Worm (Caenorhabditis elegans) whole organism, L1 larva: ENCODE results near the gene str-57.

Source experiments
- C04F5.9 ChIP-seq: sonication (generic microtip); optimal IDR thresholded peaks from 2 replicates; lab custom pipeline; 2016; ENCODE audit warnings: missing genetic modification characterization, missing compliant biosample characterization
- alr-1 ChIP-seq: fragments of 200-800 bp; sonication (Bioruptor generic); optimal IDR thresholded peaks from 2 replicates; lab custom pipeline; 2018; ENCODE audit warnings: borderline replicate concordance, mild to moderate bottlenecking, missing genetic modification characterization, missing compliant biosample characterization
- ama-1 ChIP-seq: fragments of 150-350 bp; optimal IDR thresholded peaks from 2 replicates; lab custom pipeline; 2014
- blmp-1 ChIP-seq: fragments of 150-350 bp; optimal IDR thresholded peaks from 2 replicates; lab custom pipeline; 2014; ENCODE audit warnings: missing biosample characterization, missing genetic modification characterization
- ceh-63 ChIP-seq: fragments of 200-800 bp; sonication (Bioruptor generic); optimal IDR thresholded peaks from 2 replicates; lab custom pipeline; 2018; ENCODE audit warnings: mild to moderate bottlenecking, missing genetic modification characterization, missing compliant biosample characterization
- ceh-88 ChIP-seq: fragments of 200-800 bp; sonication (Bioruptor generic); IDR thresholded peaks from 2 replicates; pipeline ENCODE4 v1.3.6; 2022; ENCODE audit warnings: missing genetic modification characterization, missing compliant biosample characterization
- efl-1 ChIP-seq, 4 experiments: fragments of 150-350 bp; optimal IDR thresholded peaks in 3 of 4; peaks in 1 of 4; 1 replicate in 1 of 4; 2 replicates in 3 of 4; lab custom pipeline; 2014; ENCODE audit warnings: missing biosample characterization in 2 of 4, missing genetic modification characterization in 2 of 4, missing genetic modification reagents in 2 of 4
- efl-3 ChIP-seq: fragments of 200-800 bp; sonication (Bioruptor generic); optimal IDR thresholded peaks from 2 replicates; lab custom pipeline; 2018; ENCODE audit warnings: mild to moderate bottlenecking, missing genetic modification characterization, missing compliant biosample characterization
- egl-27 ChIP-seq, 2 experiments: fragments of 150-350 bp in 1 of 2; sonication (generic microtip); optimal IDR thresholded peaks; 3 replicates each; lab custom pipeline; 2017 to 2018; ENCODE audit warnings: missing biosample characterization in 2 of 2, missing genetic modification characterization in 2 of 2, missing genetic modification reagents in 2 of 2
- elt-2 ChIP-seq: sonication (generic microtip); optimal IDR thresholded peaks from 2 replicates; lab custom pipeline; 2016; ENCODE audit warnings: missing genetic modification characterization, mild to moderate bottlenecking, inconsistent platforms, missing compliant biosample characterization, missing genetic modification reagents
- fkh-4 ChIP-seq: sonication (generic microtip); optimal IDR thresholded peaks from 2 replicates; lab custom pipeline; 2016; ENCODE audit warnings: missing compliant biosample characterization, missing genetic modification characterization, borderline replicate concordance
- grh-1 ChIP-seq: fragments of 200-800 bp; sonication (Bioruptor generic); IDR thresholded peaks from 2 replicates; pipeline ENCODE4 v1.3.6; 2022; ENCODE audit warnings: missing genetic modification reagents, missing genetic modification characterization, missing compliant biosample characterization
- hlh-4 ChIP-seq: sonication (generic microtip); optimal IDR thresholded peaks from 2 replicates; lab custom pipeline; 2016; ENCODE audit warnings: mild to moderate bottlenecking, missing genetic modification characterization, missing compliant biosample characterization
- hpl-2 ChIP-seq: fragments of 150-350 bp; optimal IDR thresholded peaks from 2 replicates; lab custom pipeline; 2014; ENCODE audit warnings: missing biosample characterization, missing genetic modification reagents, missing genetic modification characterization
- irx-1 ChIP-seq: sonication (generic microtip); optimal IDR thresholded peaks from 2 replicates; lab custom pipeline; 2016; ENCODE audit warnings: missing genetic modification characterization, missing compliant biosample characterization
- isw-1 ChIP-seq: fragments of 200-800 bp; sonication (Bioruptor generic); IDR thresholded peaks from 2 replicates; pipeline ENCODE4 v1.3.6; 2022; ENCODE audit warnings: missing genetic modification characterization, missing compliant biosample characterization
- jun-1 ChIP-seq: fragments of 150-350 bp; optimal IDR thresholded peaks from 2 replicates; lab custom pipeline; 2014; ENCODE audit warnings: missing biosample characterization, missing genetic modification reagents, missing genetic modification characterization
- lin-15B ChIP-seq: fragments of 150-350 bp; sonication (generic microtip); optimal IDR thresholded peaks from 3 replicates; lab custom pipeline; 2014; ENCODE audit warnings: missing biosample characterization, missing genetic modification characterization
- lsy-2 ChIP-seq, 2 experiments: fragments of 150-350 bp; optimal IDR thresholded peaks; 2 replicates each; lab custom pipeline; 2014; ENCODE audit warnings: missing biosample characterization in 2 of 2, missing genetic modification characterization in 2 of 2
- mab-9 ChIP-seq: fragments of 200-800 bp; sonication (Bioruptor generic); IDR thresholded peaks from 2 replicates; pipeline ENCODE4 v1.3.6; 2022; ENCODE audit warnings: missing genetic modification reagents, missing genetic modification characterization, missing compliant biosample characterization
- mdl-1 ChIP-seq, 2 experiments: fragments of 150-350 bp; optimal IDR thresholded peaks; 2 replicates each; lab custom pipeline; 2014 to 2017; ENCODE audit warnings: missing biosample characterization in 2 of 2, missing genetic modification characterization in 2 of 2, inconsistent platforms in 1 of 2
- mep-1 ChIP-seq: fragments of 150-350 bp; optimal IDR thresholded peaks from 2 replicates; lab custom pipeline; 2014; ENCODE audit warnings: missing biosample characterization, missing genetic modification characterization
- nhr-11 ChIP-seq: fragments of 150-350 bp; optimal IDR thresholded peaks from 2 replicates; lab custom pipeline; 2014; ENCODE audit warnings: missing biosample characterization, missing genetic modification characterization
- nhr-19 ChIP-seq: fragments of 200-800 bp; sonication (Bioruptor generic); conservative IDR thresholded peaks from 2 replicates; pipeline ENCODE4 v1.3.6; 2022; ENCODE audit warnings: missing genetic modification characterization, missing compliant biosample characterization
- nhr-20 ChIP-seq: sonication (generic microtip); optimal IDR thresholded peaks from 2 replicates; lab custom pipeline; 2016; ENCODE audit warnings: mild to moderate bottlenecking, missing genetic modification characterization, missing compliant biosample characterization
- nhr-71 ChIP-seq: sonication (generic microtip); optimal IDR thresholded peaks from 2 replicates; lab custom pipeline; 2016; ENCODE audit warnings: mild to moderate bottlenecking, missing genetic modification characterization, moderate library complexity, missing compliant biosample characterization
- nhr-77 ChIP-seq: fragments of 150-350 bp; optimal IDR thresholded peaks from 2 replicates; lab custom pipeline; 2014; ENCODE audit warnings: missing biosample characterization, missing genetic modification characterization
- nhr-85 ChIP-seq: sonication (generic microtip); peaks from one replicate; lab custom pipeline; 2016; ENCODE audit warnings: missing genetic modification characterization, inconsistent platforms, missing compliant biosample characterization
- pag-3 ChIP-seq: sonication (generic microtip); optimal IDR thresholded peaks from 2 replicates; lab custom pipeline; 2017; ENCODE audit warnings: missing genetic modification characterization, mild to moderate bottlenecking, missing compliant biosample characterization, antibody characterized with exemption, borderline replicate concordance; ENCODE audit not compliant: insufficient read depth
- pqm-1 ChIP-seq: sonication (generic microtip); optimal IDR thresholded peaks from 3 replicates; lab custom pipeline; 2017; ENCODE audit warnings: missing biosample characterization, missing genetic modification characterization
- sox-4 ChIP-seq: sonication (generic microtip); optimal IDR thresholded peaks from 2 replicates; lab custom pipeline; 2016; ENCODE audit warnings: missing genetic modification characterization, missing compliant biosample characterization
- sptf-1 ChIP-seq: fragments of 150-350 bp; optimal IDR thresholded peaks from 2 replicates; lab custom pipeline; 2014; ENCODE audit warnings: missing biosample characterization, missing genetic modification characterization
- unc-86 ChIP-seq: sonication (generic microtip); optimal IDR thresholded peaks from 2 replicates; lab custom pipeline; 2016; ENCODE audit warnings: missing genetic modification characterization, missing compliant biosample characterization
- unc-98 ChIP-seq: fragments of 200-800 bp; sonication (Bioruptor generic); IDR thresholded peaks from 2 replicates; pipeline ENCODE4 v1.3.6; 2022; ENCODE audit warnings: missing genetic modification characterization, missing compliant biosample characterization
- zip-4 ChIP-seq: fragments of 200-800 bp; sonication (Bioruptor generic); optimal IDR thresholded peaks from 2 replicates; lab custom pipeline; 2018; ENCODE audit warnings: mild to moderate bottlenecking, missing genetic modification characterization, moderate library complexity, missing compliant biosample characterization
- ztf-4 ChIP-seq: fragments of 150-350 bp; optimal IDR thresholded peaks from 2 replicates; lab custom pipeline; 2014; ENCODE audit warnings: missing biosample characterization, missing genetic modification characterization

The str-57 gene

ce11 chrV:15900564-15900963, 30.1 kb downstream of the str-57 start:
- TF ChIP-seq grh-1 (no peak), efl-1 (optimal IDR thresholded peaks at IDR 0.05; lab: Kevin White, UChicago) (no peak), efl-1 (GFP tag; optimal IDR thresholded peaks at IDR 0.05 in 1 of 2; lab: Kevin White, UChicago) (peak in 1 of 2 experiments; percentile 90)

- TF ChIP-seq elt-2 (tag; lab: Kevin White, UChicago), result peak; percentile 4
These were observed 35.1 kb downstream of the str-57 start, which contains the start of the genes F35E8.1 and F35E8.2 for ce11 chrV:15905530-15905929. Gene F35E8.1 (minus strand): TSS chrV:15905630. Gene F35E8.2 (plus strand): TSS chrV:15905661.

- no peak for TF ChIP-seq pag-3 (tag; lab: Kevin White, UChicago)
- TF ChIP-seq ceh-88 (GFP tag; lab: Robert Waterston, UW), result no peak
- TF ChIP-seq irx-1, result no peak
- TF ChIP-seq sox-4, result no peak
- no peak for TF ChIP-seq ztf-4 (tag; lab: Kevin White, UChicago)
- TF ChIP-seq C04F5.9 (tag; lab: Kevin White, UChicago), result no peak
- TF ChIP-seq zip-4 (GFP tag; lab: Kevin White, UChicago), result no peak
- no peak for TF ChIP-seq nhr-19 (GFP tag; lab: Robert Waterston, UW)
- TF ChIP-seq isw-1 (GFP tag; lab: Robert Waterston, UW), result no peak
- TF ChIP-seq ama-1 (lab: Kevin White, UChicago), result no peak
- no peak for TF ChIP-seq fkh-4 (tag; lab: Kevin White, UChicago)
- no peak for TF ChIP-seq sptf-1 (tag; lab: Kevin White, UChicago)
- no peak for TF ChIP-seq hlh-4 (tag; lab: Kevin White, UChicago)
- no peak for TF ChIP-seq unc-98 (GFP tag; lab: Robert Waterston, UW)
- TF ChIP-seq ceh-63 (GFP tag; lab: Kevin White, UChicago), result no peak
- TF ChIP-seq jun-1 (tag; lab: Kevin White, UChicago), result no peak
- TF ChIP-seq lin-15B (tag; lab: Kevin White, UChicago), result no peak
- TF ChIP-seq egl-27 (tag; optimal IDR thresholded peaks at IDR 0.05; lab: Kevin White, UChicago), result no peak
These were observed 41.4 kb downstream of the str-57 start, which contains the start of gene F35E8.6 for ce11 chrV:15911848-15912247. Gene F35E8.6 (plus strand): TSS chrV:15912148.

- no peak for TF ChIP-seq zip-4 (GFP tag; lab: Kevin White, UChicago)
- no peak for TF ChIP-seq pqm-1 (tag; lab: Kevin White, UChicago)
- TF ChIP-seq efl-3, result no peak
- no peak for TF ChIP-seq mdl-1 (tag; optimal IDR thresholded peaks at IDR 0.05; lab: Kevin White, UChicago)
- TF ChIP-seq ceh-88 (GFP tag; lab: Robert Waterston, UW), result no peak
- TF ChIP-seq hpl-2 (GFP tag; lab: Kevin White, UChicago), result no peak
- no peak for TF ChIP-seq nhr-71
- no peak for TF ChIP-seq unc-86 (tag; lab: Kevin White, UChicago)
- TF ChIP-seq grh-1, result no peak
- no peak for TF ChIP-seq nhr-19 (GFP tag; lab: Robert Waterston, UW)
- no peak for TF ChIP-seq egl-27 (tag; optimal IDR thresholded peaks at IDR 0.05; lab: Kevin White, UChicago)
- TF ChIP-seq nhr-20, result no peak
- no peak for TF ChIP-seq nhr-77 (tag; lab: Kevin White, UChicago)
- TF ChIP-seq unc-98 (GFP tag; lab: Robert Waterston, UW), result no peak
- TF ChIP-seq nhr-11 (tag; lab: Kevin White, UChicago), result no peak
- TF ChIP-seq lsy-2 (tag; optimal IDR thresholded peaks at IDR 0.05; lab: Kevin White, UChicago), result no peak
These were observed 42.2 kb downstream of the str-57 start for ce11 chrV:15912677-15913076.

- TF ChIP-seq alr-1 (tag; lab: Kevin White, UChicago), result no peak
- TF ChIP-seq nhr-85 (tag; lab: Kevin White, UChicago), result no peak
- no peak for TF ChIP-seq blmp-1 (tag; lab: Kevin White, UChicago)
- no peak for TF ChIP-seq mab-9 (GFP tag; lab: Robert Waterston, UW)
- no peak for TF ChIP-seq lin-15B (tag; lab: Kevin White, UChicago)
- no peak for TF ChIP-seq efl-1 (optimal IDR thresholded peaks at IDR 0.05; lab: Kevin White, UChicago)
- no peak for TF ChIP-seq efl-1 (GFP tag; optimal IDR thresholded peaks at IDR 0.05 in 1 of 2; lab: Kevin White, UChicago)
- no peak for TF ChIP-seq mep-1 (tag; lab: Kevin White, UChicago)
These were observed 43.3 kb downstream of the str-57 start, which contains the start of gene F35E8.7 for ce11 chrV:15913714-15914113. Gene F35E8.7 (plus strand): TSS chrV:15914014.
